Worm (Caenorhabditis elegans) whole organism, mixed stage, embryonic: ENCODE data around the gene msp-142.

ENCODE experiments used
- ceh-43 ChIP-seq: fragments of 200-800 bp; sonication (Bioruptor generic); optimal IDR thresholded peaks from 2 replicates; lab custom pipeline; 2018; ENCODE audit warnings: mild to moderate bottlenecking, missing genetic modification characterization, moderate library complexity, missing compliant biosample characterization
- ces-1 ChIP-seq: fragments of 150-350 bp; optimal IDR thresholded peaks from 2 replicates; lab custom pipeline; 2014; ENCODE audit warnings: missing biosample characterization, missing genetic modification reagents, missing genetic modification characterization
- cnd-1 ChIP-seq: fragments of 200-800 bp; sonication (Bioruptor generic); optimal IDR thresholded peaks from 2 replicates; lab custom pipeline; 2018; ENCODE audit warnings: mild to moderate bottlenecking, missing genetic modification characterization, missing compliant biosample characterization
- drap-1 ChIP-seq: fragments of 200-800 bp; sonication (Bioruptor generic); optimal IDR thresholded peaks from 3 replicates; lab custom pipeline; 2018; ENCODE audit warnings: mild to moderate bottlenecking, missing genetic modification characterization, missing compliant biosample characterization
- elt-1 ChIP-seq: sonication (generic microtip); optimal IDR thresholded peaks from 2 replicates; lab custom pipeline; 2017; ENCODE audit warnings: missing genetic modification characterization, mild to moderate bottlenecking, missing compliant biosample characterization, antibody characterized with exemption, moderate library complexity, borderline replicate concordance; ENCODE audit not compliant: insufficient read depth
- elt-3 ChIP-seq: fragments of 150-350 bp; optimal IDR thresholded peaks from 2 replicates; lab custom pipeline; 2014; ENCODE audit warnings: missing biosample characterization, missing genetic modification characterization
- flh-1 ChIP-seq: fragments of 200-800 bp; sonication (Bioruptor generic); optimal IDR thresholded peaks from 2 replicates; lab custom pipeline; 2018; ENCODE audit warnings: mild to moderate bottlenecking, missing genetic modification characterization, moderate library complexity, missing compliant biosample characterization
- lin-13 ChIP-seq: fragments of 150-350 bp; optimal IDR thresholded peaks from 2 replicates; lab custom pipeline; 2014; ENCODE audit warnings: missing biosample characterization, missing genetic modification characterization
- nhr-237 ChIP-seq: fragments of 150-350 bp; optimal IDR thresholded peaks from 2 replicates; lab custom pipeline; 2014; ENCODE audit warnings: missing biosample characterization, missing genetic modification characterization
- nhr-76 ChIP-seq: sonication (generic microtip); optimal IDR thresholded peaks from 2 replicates; lab custom pipeline; 2017; ENCODE audit warnings: missing biosample characterization, missing genetic modification characterization
- pha-4 ChIP-seq: fragments of 150-350 bp; optimal IDR thresholded peaks from 2 replicates; lab custom pipeline; 2018; ENCODE audit warnings: missing biosample characterization, missing genetic modification reagents, missing genetic modification characterization
- snpc-4 ChIP-seq: fragments of 150-350 bp; optimal IDR thresholded peaks from 2 replicates; lab custom pipeline; 2014; ENCODE audit warnings: missing biosample characterization, missing genetic modification characterization
- unc-39 ChIP-seq: fragments of 150-350 bp; optimal IDR thresholded peaks from 2 replicates; lab custom pipeline; 2014; ENCODE audit warnings: missing biosample characterization, missing genetic modification characterization

- TF ChIP-seq snpc-4 (tag; lab: Kevin White, UChicago), result no peak
- TF ChIP-seq elt-3, result no peak
- TF ChIP-seq nhr-237 (tag; lab: Kevin White, UChicago), result no peak
- no peak for TF ChIP-seq pha-4 (tag; lab: Kevin White, UChicago)
- no peak for TF ChIP-seq elt-1 (tag; lab: Kevin White, UChicago)
- TF ChIP-seq cnd-1 (tag; lab: Kevin White, UChicago), result no peak
- no peak for TF ChIP-seq lin-13 (tag; lab: Kevin White, UChicago)
- TF ChIP-seq flh-1 (GFP tag; lab: Kevin White, UChicago), result no peak
- no peak for TF ChIP-seq ceh-43 (GFP tag; lab: Kevin White, UChicago)
- no peak for TF ChIP-seq unc-39 (tag; lab: Kevin White, UChicago)
- TF ChIP-seq ces-1, result no peak
- no peak for TF ChIP-seq nhr-76 (tag; lab: Kevin White, UChicago)
- TF ChIP-seq drap-1 (GFP tag; lab: Kevin White, UChicago), result no peak
Measured at ce11 chrII:5838453-5838852, 40.7 kb downstream of the msp-142 start, which contains the start of gene ZK1248.15.
